Fruit fly (Drosophila melanogaster) whole organism, prepupa: ENCODE data around the gene CG42764.

Experiments
- Blimp-1 ChIP-seq: fragments of 200-800 bp; sonication (Bioruptor generic); optimal IDR thresholded peaks from 3 replicates; lab custom pipeline; 2017; ENCODE audit warnings: missing biosample characterization, missing genetic modification characterization, mild to moderate bottlenecking, moderate library complexity, missing genetic modification reagents
- CG10631 ChIP-seq: fragments of 200-800 bp; sonication (Bioruptor generic); optimal IDR thresholded peaks from 2 replicates; lab custom pipeline; 2016; ENCODE audit warnings: missing biosample characterization, missing genetic modification characterization
- CG11294 ChIP-seq: fragments of 200-800 bp; sonication (Bioruptor generic); IDR thresholded peaks from 2 replicates; pipeline ENCODE4 v1.3.6; 2022; ENCODE audit warnings: missing biosample characterization, missing genetic modification characterization
- CG11762 ChIP-seq: fragments of 200-800 bp; sonication (Bioruptor generic); optimal IDR thresholded peaks from 3 replicates; lab custom pipeline; 2016; ENCODE audit warnings: missing biosample characterization, missing genetic modification characterization; ENCODE audit not compliant: insufficient read depth
- CG11902 ChIP-seq: fragments of 200-800 bp; sonication (Bioruptor generic); optimal IDR thresholded peaks from 3 replicates; lab custom pipeline; 2016; ENCODE audit warnings: missing biosample characterization, missing genetic modification characterization
- CG15336 ChIP-seq: fragments of 200-800 bp; sonication (Bioruptor generic); IDR thresholded peaks from 2 replicates; pipeline ENCODE4 v1.3.6; 2022; ENCODE audit warnings: missing biosample characterization, missing genetic modification characterization
- CG1621 ChIP-seq: fragments of 200-800 bp; sonication (Bioruptor generic); optimal IDR thresholded peaks from 3 replicates; lab custom pipeline; 2018; ENCODE audit warnings: missing biosample characterization, mild to moderate bottlenecking, missing genetic modification characterization
- CG16779 ChIP-seq: fragments of 200-800 bp; sonication (Bioruptor generic); optimal IDR thresholded peaks from 3 replicates; lab custom pipeline; 2017; ENCODE audit warnings: missing biosample characterization, mild to moderate bottlenecking, missing genetic modification characterization
- CG3032 ChIP-seq: fragments of 200-800 bp; optimal IDR thresholded peaks from 2 replicates; lab custom pipeline; 2019; ENCODE audit warnings: missing biosample characterization, mild to moderate bottlenecking, missing genetic modification characterization, moderate library complexity
- CG32006 ChIP-seq: fragments of 200-800 bp; sonication (Bioruptor generic); optimal IDR thresholded peaks from 3 replicates; lab custom pipeline; 2017; ENCODE audit warnings: missing biosample characterization, mild to moderate bottlenecking, missing genetic modification characterization
- CG34406 ChIP-seq: fragments of 200-800 bp; sonication (Bioruptor generic); optimal IDR thresholded peaks from 3 replicates; lab custom pipeline; 2016; ENCODE audit warnings: missing biosample characterization, missing genetic modification characterization
- CG4318 ChIP-seq: fragments of 200-800 bp; sonication (Bioruptor generic); optimal IDR thresholded peaks from 3 replicates; lab custom pipeline; 2017; ENCODE audit warnings: missing biosample characterization, mild to moderate bottlenecking, missing genetic modification characterization
- CG6163 ChIP-seq: fragments of 200-800 bp; sonication (Bioruptor generic); IDR thresholded peaks from 3 replicates; pipeline ENCODE4 v1.3.6; 2022; ENCODE audit warnings: missing biosample characterization, missing genetic modification characterization
- CG6276 ChIP-seq: fragments of 200-800 bp; sonication (Bioruptor generic); optimal IDR thresholded peaks from 2 replicates; lab custom pipeline; 2017; ENCODE audit warnings: missing biosample characterization, mild to moderate bottlenecking, missing genetic modification characterization
- CG6792 ChIP-seq: fragments of 200-800 bp; sonication (Bioruptor generic); optimal IDR thresholded peaks from 3 replicates; lab custom pipeline; 2016; ENCODE audit warnings: missing biosample characterization, missing genetic modification characterization
- CG6808 ChIP-seq: fragments of 200-800 bp; sonication (Bioruptor generic); optimal IDR thresholded peaks from 3 replicates; lab custom pipeline; 2017; ENCODE audit warnings: missing biosample characterization, missing genetic modification characterization, mild to moderate bottlenecking, moderate library complexity, missing genetic modification reagents
- CG6854 ChIP-seq: fragments of 200-800 bp; sonication (Bioruptor generic); optimal IDR thresholded peaks from 2 replicates; lab custom pipeline; 2017; ENCODE audit warnings: missing biosample characterization, mild to moderate bottlenecking, missing genetic modification characterization
- CG7368 ChIP-seq: fragments of 200-800 bp; sonication (Bioruptor generic); optimal IDR thresholded peaks from 3 replicates; lab custom pipeline; 2016; ENCODE audit warnings: missing biosample characterization, missing genetic modification characterization
- CG8119 ChIP-seq: fragments of 200-800 bp; sonication (Bioruptor generic); IDR thresholded peaks from 3 replicates; pipeline ENCODE4 v1.3.6; 2022; ENCODE audit warnings: missing biosample characterization, missing genetic modification characterization
- CG8319 ChIP-seq: fragments of 200-800 bp; sonication (Bioruptor generic); optimal IDR thresholded peaks from 3 replicates; lab custom pipeline; 2016; ENCODE audit warnings: missing biosample characterization, missing genetic modification characterization
- CG8632 ChIP-seq: fragments of 200-800 bp; sonication (Bioruptor generic); optimal IDR thresholded peaks from 3 replicates; lab custom pipeline; 2016; ENCODE audit warnings: missing biosample characterization, missing genetic modification characterization
- CG9139 ChIP-seq: fragments of 200-800 bp; sonication (Bioruptor generic); optimal IDR thresholded peaks from 3 replicates; lab custom pipeline; 2017; ENCODE audit warnings: missing biosample characterization, mild to moderate bottlenecking, missing genetic modification characterization
- Eip75B ChIP-seq: fragments of 200-800 bp; sonication (Bioruptor generic); optimal IDR thresholded peaks from 3 replicates; lab custom pipeline; 2016; ENCODE audit warnings: missing biosample characterization, missing genetic modification characterization
- Eip78C ChIP-seq: fragments of 200-800 bp; sonication (Bioruptor generic); peaks from one replicate; lab custom pipeline; 2016; ENCODE audit warnings: missing biosample characterization, missing genetic modification characterization
- Eip93F ChIP-seq: fragments of 200-800 bp; sonication (Bioruptor generic); optimal IDR thresholded peaks from 2 replicates; lab custom pipeline; 2016; ENCODE audit warnings: missing biosample characterization, mild to moderate bottlenecking, missing genetic modification characterization
- Ets96B ChIP-seq: fragments of 200-800 bp; optimal IDR thresholded peaks from 2 replicates; lab custom pipeline; 2019; ENCODE audit warnings: missing biosample characterization, mild to moderate bottlenecking, missing genetic modification characterization, moderate library complexity
- Gug ChIP-seq: fragments of 200-800 bp; sonication (Bioruptor generic); IDR thresholded peaks from 2 replicates; pipeline ENCODE4 v1.3.6; 2022; ENCODE audit warnings: missing biosample characterization, missing genetic modification characterization
- Hr38 ChIP-seq: sonication (Bioruptor generic); optimal IDR thresholded peaks from 2 replicates; lab custom pipeline; 2016; ENCODE audit warnings: missing biosample characterization, missing genetic modification characterization
- Hr39 ChIP-seq: fragments of 200-800 bp; sonication (Bioruptor generic); optimal IDR thresholded peaks from 2 replicates; lab custom pipeline; 2016; ENCODE audit warnings: missing biosample characterization, missing genetic modification characterization
- Hr4 ChIP-seq: fragments of 200-800 bp; sonication (Bioruptor generic); optimal IDR thresholded peaks from 3 replicates; lab custom pipeline; 2016; ENCODE audit warnings: missing biosample characterization, missing genetic modification characterization
- Lpt ChIP-seq: fragments of 200-800 bp; sonication (Bioruptor generic); optimal IDR thresholded peaks from 3 replicates; lab custom pipeline; 2016; ENCODE audit warnings: missing biosample characterization, missing genetic modification characterization
- Met ChIP-seq: fragments of 200-800 bp; sonication (Bioruptor generic); optimal IDR thresholded peaks from 3 replicates; lab custom pipeline; 2016; ENCODE audit warnings: missing biosample characterization, missing genetic modification characterization
- OdsH ChIP-seq: fragments of 200-800 bp; sonication (Bioruptor generic); optimal IDR thresholded peaks from 3 replicates; lab custom pipeline; 2016; ENCODE audit warnings: missing biosample characterization, missing genetic modification characterization
- Smox ChIP-seq: fragments of 200-800 bp; sonication (Bioruptor generic); optimal IDR thresholded peaks from 3 replicates; lab custom pipeline; 2016; ENCODE audit warnings: missing biosample characterization, missing genetic modification characterization
- Sox102F ChIP-seq: fragments of 200-800 bp; sonication (Bioruptor generic); optimal IDR thresholded peaks from 2 replicates; lab custom pipeline; 2016; ENCODE audit warnings: missing biosample characterization, mild to moderate bottlenecking, missing genetic modification characterization
- Sox14 ChIP-seq: fragments of 200-800 bp; sonication (Bioruptor generic); optimal IDR thresholded peaks from 3 replicates; lab custom pipeline; 2016; ENCODE audit warnings: missing biosample characterization, missing genetic modification characterization
- Sox15 ChIP-seq: fragments of 200-800 bp; sonication (Bioruptor generic); optimal IDR thresholded peaks from 3 replicates; lab custom pipeline; 2016; ENCODE audit warnings: missing biosample characterization, missing genetic modification characterization
- achi ChIP-seq: fragments of 200-800 bp; sonication (Bioruptor generic); optimal IDR thresholded peaks from 3 replicates; lab custom pipeline; 2016; ENCODE audit warnings: missing biosample characterization, missing genetic modification characterization
- cyc ChIP-seq: fragments of 200-800 bp; sonication (Bioruptor generic); optimal IDR thresholded peaks from 3 replicates; lab custom pipeline; 2016; ENCODE audit warnings: missing biosample characterization, missing genetic modification characterization
- dac ChIP-seq: fragments of 200-800 bp; sonication (Bioruptor generic); optimal IDR thresholded peaks from 2 replicates; lab custom pipeline; 2017; ENCODE audit warnings: missing biosample characterization, mild to moderate bottlenecking, missing genetic modification characterization
- dsx ChIP-seq: fragments of 200-800 bp; optimal IDR thresholded peaks from 3 replicates; lab custom pipeline; 2019; ENCODE audit warnings: missing biosample characterization, mild to moderate bottlenecking, missing genetic modification characterization, moderate library complexity; ENCODE audit not compliant: poor library complexity, severe bottlenecking
- eg ChIP-seq: fragments of 200-800 bp; sonication (Bioruptor generic); IDR thresholded peaks from 3 replicates; pipeline ENCODE4 v1.3.6; 2022; ENCODE audit warnings: missing biosample characterization, missing genetic modification characterization
- esn ChIP-seq: fragments of 200-800 bp; sonication (Bioruptor generic); optimal IDR thresholded peaks from 2 replicates; lab custom pipeline; 2016; ENCODE audit warnings: missing biosample characterization, mild to moderate bottlenecking, missing genetic modification characterization, moderate library complexity
- fd59A ChIP-seq: fragments of 200-800 bp; sonication (Bioruptor generic); optimal IDR thresholded peaks from 2 replicates; lab custom pipeline; 2017; ENCODE audit warnings: missing biosample characterization, mild to moderate bottlenecking, missing genetic modification characterization, missing genetic modification reagents
- fd85E ChIP-seq: fragments of 200-800 bp; sonication (Bioruptor generic); optimal IDR thresholded peaks from 3 replicates; lab custom pipeline; 2016; ENCODE audit warnings: missing biosample characterization, missing genetic modification characterization
- fkh ChIP-seq: fragments of 200-800 bp; sonication (Bioruptor generic); optimal IDR thresholded peaks from 3 replicates; lab custom pipeline; 2017; ENCODE audit warnings: missing biosample characterization, mild to moderate bottlenecking, missing genetic modification characterization, moderate library complexity
- net ChIP-seq: fragments of 200-800 bp; sonication (Bioruptor generic); optimal IDR thresholded peaks from 3 replicates; lab custom pipeline; 2016; ENCODE audit warnings: missing biosample characterization, missing genetic modification characterization
- pdm3 ChIP-seq: fragments of 200-800 bp; sonication (Bioruptor generic); optimal IDR thresholded peaks from 3 replicates; lab custom pipeline; 2016; ENCODE audit warnings: missing biosample characterization, missing genetic modification characterization
- spab ChIP-seq: fragments of 200-800 bp; sonication (Bioruptor generic); optimal IDR thresholded peaks from 2 replicates; lab custom pipeline; 2017; ENCODE audit warnings: missing biosample characterization, mild to moderate bottlenecking, missing genetic modification characterization, missing genetic modification reagents
- ss ChIP-seq, 2 experiments: fragments of 200-800 bp; sonication (Bioruptor generic); optimal IDR thresholded peaks; 2 replicates in 1 of 2; 3 replicates in 1 of 2; lab custom pipeline; 2017 to 2018; ENCODE audit warnings: mild to moderate bottlenecking in 2 of 2, missing biosample characterization in 2 of 2, missing genetic modification characterization in 2 of 2, moderate library complexity in 1 of 2
- svp ChIP-seq: fragments of 200-800 bp; sonication (Bioruptor generic); peaks from one replicate; lab custom pipeline; 2016; ENCODE audit warnings: missing biosample characterization, missing genetic modification characterization
- topi ChIP-seq: fragments of 200-800 bp; sonication (Bioruptor generic); optimal IDR thresholded peaks from 3 replicates; lab custom pipeline; 2016; ENCODE audit warnings: missing biosample characterization, missing genetic modification characterization
- vri ChIP-seq: fragments of 200-800 bp; sonication (Bioruptor generic); optimal IDR thresholded peaks from 3 replicates; lab custom pipeline; 2016; ENCODE audit warnings: missing biosample characterization, mild to moderate bottlenecking, missing genetic modification characterization

CG42764 gene

dm6 chr3L:20447337-20447736 lies 18.5 kb downstream of the CG42764 start:
- TF ChIP-seq CG9139 (GFP tag; lab: Kevin White, UChicago) (no peak), CG10631 (no peak), CG7368 (no peak), cyc (no peak), net (GFP tag; lab: Kevin White, UChicago) (peak; percentile 16), CG3032 (tag; lab: Kevin White, UChicago) (no peak), Sox15 (GFP tag; lab: Kevin White, UChicago) (no peak), esn (GFP tag; lab: Kevin White, UChicago) (peak; percentile 4), CG11762 (GFP tag; lab: Kevin White, UChicago) (no peak), CG6163 (GFP tag; lab: Robert Waterston, UW) (peak; percentile 56; the same call in 2 of the 3 replicates), Smox (GFP tag; lab: Kevin White, UChicago) (no peak), ss (GFP tag; optimal IDR thresholded peaks at IDR 0.05; lab: Kevin White, UChicago) (no peak), svp (peak; percentile 48), CG6854 (GFP tag; lab: Kevin White, UChicago) (no peak), Eip78C (GFP tag; lab: Kevin White, UChicago) (peak; percentile 13), spab (GFP tag; lab: Kevin White, UChicago) (no peak), Ets96B (tag; lab: Kevin White, UChicago) (no peak), dsx (no peak), CG11902 (no peak), Hr38 (GFP tag; lab: Kevin White, UChicago) (no peak), Gug (no peak), CG4318 (no peak), CG6792 (GFP tag; lab: Kevin White, UChicago) (no peak), CG16779 (tag; lab: Kevin White, UChicago) (no peak), Met (GFP tag; lab: Kevin White, UChicago) (peak; percentile 16), CG34406 (GFP tag; lab: Kevin White, UChicago) (no peak), dac (GFP tag; lab: Kevin White, UChicago) (no peak), CG8319 (GFP tag; lab: Kevin White, UChicago) (no peak), eg (GFP tag; lab: Robert Waterston, UW) (peak; percentile 46; the same call in 2 of the 3 replicates), CG8119 (peak; percentile 54; the same call in 1 of the 3 replicates), fd59A (GFP tag; lab: Kevin White, UChicago) (no peak), CG6808 (no peak), CG15336 (GFP tag; lab: Robert Waterston, UW) (peak; percentile 45), Hr4 (GFP tag; lab: Kevin White, UChicago) (peak; percentile 52), fkh (GFP tag; lab: Kevin White, UChicago) (no peak), achi (GFP tag; lab: Kevin White, UChicago) (no peak), fd85E (GFP tag; lab: Kevin White, UChicago) (no peak), topi (GFP tag; lab: Kevin White, UChicago) (no peak), Hr39 (GFP tag; lab: Kevin White, UChicago) (peak; percentile 18), Sox102F (GFP tag; lab: Kevin White, UChicago) (peak; percentile 2), OdsH (GFP tag; lab: Kevin White, UChicago) (peak; percentile 1), Blimp-1 (GFP tag; lab: Kevin White, UChicago) (no peak), Eip93F (GFP tag; lab: Kevin White, UChicago) (no peak), pdm3 (GFP tag; lab: Kevin White, UChicago) (peak; percentile 52), CG6276 (GFP tag; lab: Kevin White, UChicago) (peak; percentile 28), Lpt (no peak), CG1621 (tag; lab: Kevin White, UChicago) (no peak), Eip75B (peak; percentile 31), CG8632 (GFP tag; lab: Kevin White, UChicago) (no peak), CG11294 (GFP tag; lab: Robert Waterston, UW) (no peak), Sox14 (GFP tag; lab: Kevin White, UChicago) (peak; percentile 2), vri (GFP tag; lab: Kevin White, UChicago) (no peak), CG32006 (peak; percentile 56)
